Worm (Caenorhabditis elegans) whole organism, young adult: Measurements from ENCODE around the gene acdh-8.

Experiments
- B0035.1 ChIP-seq: sonication (generic microtip); optimal IDR thresholded peaks from 2 replicates; lab custom pipeline; 2016; ENCODE audit warnings: missing genetic modification characterization, mild to moderate bottlenecking, missing compliant biosample characterization, missing genotype, missing genetic modification reagents
- C06A6.2 ChIP-seq: fragments of 200-800 bp; sonication (Bioruptor generic); conservative IDR thresholded peaks from 2 replicates; pipeline ENCODE4 v1.3.6; 2022; ENCODE audit warnings: missing genetic modification characterization, missing compliant biosample characterization
- F52B5.7 ChIP-seq: sonication (generic microtip); optimal IDR thresholded peaks from 2 replicates; lab custom pipeline; 2016; ENCODE audit warnings: mild to moderate bottlenecking, missing genetic modification characterization, missing compliant biosample characterization
- ama-1 ChIP-seq, 3 experiments: fragments of 150-350 bp in 1 of 3; sonication (generic microtip) in 2 of 3; optimal IDR thresholded peaks; 2 replicates each; lab custom pipeline; 2014 to 2018; ENCODE audit warnings: missing biosample characterization in 2 of 3, missing genetic modification characterization in 2 of 3, missing genetic modification reagents in 2 of 3
- attf-3 ChIP-seq: fragments of 200-800 bp; sonication (Bioruptor generic); conservative IDR thresholded peaks from 2 replicates; pipeline ENCODE4 v1.3.6; 2022; ENCODE audit warnings: missing genetic modification reagents, missing genetic modification characterization, missing compliant biosample characterization
- attf-5 ChIP-seq: fragments of 200-800 bp; sonication (Bioruptor generic); optimal IDR thresholded peaks from 2 replicates; lab custom pipeline; 2018; ENCODE audit warnings: mild to moderate bottlenecking, missing genetic modification characterization, missing compliant biosample characterization
- hlh-12 ChIP-seq: sonication (generic microtip); optimal IDR thresholded peaks from 2 replicates; lab custom pipeline; 2016; ENCODE audit warnings: missing genetic modification characterization, missing compliant biosample characterization
- mes-4 ChIP-seq: sonication (generic microtip); optimal IDR thresholded peaks from 2 replicates; lab custom pipeline; 2016; ENCODE audit warnings: missing genotype, missing genetic modification characterization, missing compliant biosample characterization
- pha-4 ChIP-seq: fragments of 150-350 bp; sonication (generic microtip); optimal IDR thresholded peaks from 2 replicates; lab custom pipeline; 2014; ENCODE audit warnings: missing biosample characterization, missing genetic modification reagents, missing genetic modification characterization
- unc-130 ChIP-seq: sonication (generic microtip); optimal IDR thresholded peaks from 2 replicates; lab custom pipeline; 2016; ENCODE audit warnings: missing genetic modification reagents, missing genetic modification characterization, missing compliant biosample characterization

DNA sequence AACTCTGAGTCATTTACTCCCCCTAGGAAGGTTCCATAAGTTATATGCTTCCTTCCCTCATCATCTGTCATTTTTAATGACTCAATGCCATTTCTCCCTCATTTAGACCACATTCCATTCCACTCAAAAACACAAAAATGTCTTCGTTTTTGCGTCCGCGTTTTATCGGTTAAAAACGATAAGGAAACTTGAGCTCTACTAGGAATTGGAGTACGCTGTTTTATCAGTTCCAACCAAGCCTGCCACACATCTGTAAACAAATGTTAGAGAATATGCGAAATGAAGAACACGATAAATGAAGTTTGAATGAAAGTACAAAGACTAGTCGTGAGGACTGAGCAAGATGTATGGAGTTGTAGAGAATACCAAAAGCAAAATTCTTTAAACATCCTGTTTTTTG is 45.9 kb upstream of the acdh-8 start:
- no peak for TF ChIP-seq hlh-12 (tag; lab: Kevin White, UChicago)
- no peak for TF ChIP-seq pha-4 (tag; lab: Kevin White, UChicago)
- TF ChIP-seq mes-4 (tag; lab: Kevin White, UChicago): no peak
- no peak for TF ChIP-seq C06A6.2 (GFP tag; lab: Robert Waterston, UW)
- no peak for TF ChIP-seq F52B5.7
- no peak for TF ChIP-seq attf-3
- TF ChIP-seq attf-5 (GFP tag; lab: Kevin White, UChicago): no peak
- TF ChIP-seq B0035.1 (tag; lab: Kevin White, UChicago): no peak
- no peak for TF ChIP-seq ama-1 (optimal IDR thresholded peaks at IDR 0.05; lab: Kevin White, UChicago)
- TF ChIP-seq ama-1 (GFP tag; optimal IDR thresholded peaks at IDR 0.05; lab: Kevin White, UChicago): no peak
- TF ChIP-seq unc-130 (GFP tag; lab: Kevin White, UChicago): no peak
